Worm (Caenorhabditis elegans) whole organism, mixed stage, embryonic: Measurements from ENCODE around the gene vha-12.

Experiments used
- ceh-39 ChIP-seq: fragments of 150-350 bp; optimal IDR thresholded peaks from 2 replicates; lab custom pipeline; 2014; ENCODE audit warnings: missing biosample characterization, missing genetic modification characterization
- lin-13 ChIP-seq: fragments of 150-350 bp; optimal IDR thresholded peaks from 2 replicates; lab custom pipeline; 2014; ENCODE audit warnings: missing biosample characterization, missing genetic modification characterization
- nhr-76 ChIP-seq: sonication (generic microtip); optimal IDR thresholded peaks from 2 replicates; lab custom pipeline; 2017; ENCODE audit warnings: missing biosample characterization, missing genetic modification characterization
- unc-39 ChIP-seq: fragments of 150-350 bp; optimal IDR thresholded peaks from 2 replicates; lab custom pipeline; 2014; ENCODE audit warnings: missing biosample characterization, missing genetic modification characterization
- ztf-11 ChIP-seq: fragments of 150-350 bp; optimal IDR thresholded peaks from 2 replicates; lab custom pipeline; 2014; ENCODE audit warnings: missing biosample characterization, missing genetic modification characterization

DNA sequence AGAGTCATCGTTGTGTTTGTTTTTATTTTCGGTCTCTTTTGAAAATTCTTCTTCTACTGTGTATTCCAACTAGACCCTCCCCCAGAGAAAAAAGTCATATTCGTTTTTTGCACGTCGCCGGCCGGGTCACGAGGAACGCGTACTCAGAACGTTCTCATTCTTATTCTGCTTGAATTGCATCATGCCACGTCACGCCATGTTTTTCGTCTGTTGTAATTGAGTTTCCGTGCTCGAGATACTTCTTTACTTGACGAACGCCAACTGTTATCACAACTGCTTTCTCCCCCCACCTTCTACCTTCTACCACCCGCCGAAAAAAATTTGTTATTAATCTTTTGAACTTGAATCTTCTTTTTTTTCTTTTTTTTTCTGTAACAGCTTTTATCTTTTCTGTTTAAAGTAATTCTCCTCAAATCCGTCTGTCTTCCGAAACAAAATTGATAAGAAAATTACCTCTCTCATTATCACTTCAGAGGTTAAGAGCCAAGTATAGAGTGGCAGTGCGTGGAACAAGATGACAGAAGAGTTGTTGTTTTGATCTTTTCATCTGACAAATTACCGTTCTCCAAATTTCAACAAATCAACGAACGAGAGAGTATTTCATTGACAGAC lies 48.1 kb upstream of the vha-12 start:
- no peak for TF ChIP-seq nhr-76 (tag; lab: Kevin White, UChicago)
- TF ChIP-seq ceh-39 (tag; lab: Kevin White, UChicago), result no peak
- no peak for TF ChIP-seq ztf-11
- no peak for TF ChIP-seq lin-13 (tag; lab: Kevin White, UChicago)
- no peak for TF ChIP-seq unc-39 (tag; lab: Kevin White, UChicago)
